Worm (Caenorhabditis elegans) whole organism, L1 larva: Measurements from ENCODE around the gene F14H8.8.

Experiments used
- Y116A8C.19 ChIP-seq: sonication (generic microtip); optimal IDR thresholded peaks from 2 replicates; lab custom pipeline; 2016; ENCODE audit warnings: missing compliant biosample characterization, missing genetic modification characterization, borderline replicate concordance
- alr-1 ChIP-seq: fragments of 200-800 bp; sonication (Bioruptor generic); optimal IDR thresholded peaks from 2 replicates; lab custom pipeline; 2018; ENCODE audit warnings: borderline replicate concordance, mild to moderate bottlenecking, missing genetic modification characterization, missing compliant biosample characterization
- ama-1 ChIP-seq: fragments of 150-350 bp; optimal IDR thresholded peaks from 2 replicates; lab custom pipeline; 2014
- blmp-1 ChIP-seq: fragments of 150-350 bp; optimal IDR thresholded peaks from 2 replicates; lab custom pipeline; 2014; ENCODE audit warnings: missing biosample characterization, missing genetic modification characterization
- elt-2 ChIP-seq: sonication (generic microtip); optimal IDR thresholded peaks from 2 replicates; lab custom pipeline; 2016; ENCODE audit warnings: missing genetic modification characterization, mild to moderate bottlenecking, inconsistent platforms, missing compliant biosample characterization, missing genetic modification reagents
- jun-1 ChIP-seq: fragments of 150-350 bp; optimal IDR thresholded peaks from 2 replicates; lab custom pipeline; 2014; ENCODE audit warnings: missing biosample characterization, missing genetic modification reagents, missing genetic modification characterization
- nhr-19 ChIP-seq: fragments of 200-800 bp; sonication (Bioruptor generic); conservative IDR thresholded peaks from 2 replicates; pipeline ENCODE4 v1.3.6; 2022; ENCODE audit warnings: missing genetic modification characterization, missing compliant biosample characterization
- nhr-28 ChIP-seq: fragments of 150-350 bp; optimal IDR thresholded peaks from 2 replicates; lab custom pipeline; 2014; ENCODE audit warnings: missing biosample characterization, missing genetic modification characterization
- nhr-47 ChIP-seq: sonication (generic microtip); optimal IDR thresholded peaks from 2 replicates; lab custom pipeline; 2016; ENCODE audit warnings: mild to moderate bottlenecking, missing genetic modification characterization, moderate library complexity, missing compliant biosample characterization
- unc-130 ChIP-seq: fragments of 150-350 bp; optimal IDR thresholded peaks from 2 replicates; lab custom pipeline; 2017; ENCODE audit warnings: missing biosample characterization, missing genetic modification characterization, inconsistent platforms
- unc-62 ChIP-seq: fragments of 150-350 bp; optimal IDR thresholded peaks from 2 replicates; lab custom pipeline; 2014; ENCODE audit warnings: missing biosample characterization, missing genetic modification reagents, missing genetic modification characterization
- unc-98 ChIP-seq: fragments of 200-800 bp; sonication (Bioruptor generic); IDR thresholded peaks from 2 replicates; pipeline ENCODE4 v1.3.6; 2022; ENCODE audit warnings: missing genetic modification characterization, missing compliant biosample characterization
- vab-15 ChIP-seq: sonication (generic microtip); optimal IDR thresholded peaks from 2 replicates; lab custom pipeline; 2017; ENCODE audit warnings: missing genotype, mild to moderate bottlenecking, missing genetic modification characterization, missing compliant biosample characterization

ce11 chrV:15078560-15078959 lies 49.3 kb downstream of the F14H8.8 start:
- TF ChIP-seq Y116A8C.19 (tag; lab: Kevin White, UChicago), result no peak
- TF ChIP-seq ama-1 (lab: Kevin White, UChicago), result no peak
- no peak for TF ChIP-seq nhr-47 (tag; lab: Kevin White, UChicago)
- no peak for TF ChIP-seq unc-98 (GFP tag; lab: Robert Waterston, UW)
- TF ChIP-seq nhr-28 (tag; lab: Kevin White, UChicago), result no peak
- peak; percentile 66 for TF ChIP-seq blmp-1 (tag; lab: Kevin White, UChicago)
- TF ChIP-seq nhr-19 (GFP tag; lab: Robert Waterston, UW), result no peak
- TF ChIP-seq vab-15 (tag; lab: Kevin White, UChicago), result no peak
- TF ChIP-seq unc-62, result no peak
- TF ChIP-seq unc-130 (tag; lab: Kevin White, UChicago), result no peak
- TF ChIP-seq elt-2 (tag; lab: Kevin White, UChicago), result no peak
- TF ChIP-seq jun-1, result no peak
- TF ChIP-seq alr-1 (tag; lab: Kevin White, UChicago), result no peak
